Worm (Caenorhabditis elegans) whole organism, L2 larva: ENCODE results near the gene irk-1.

Experiments used
- C34F6.9 ChIP-seq: fragments of 150-350 bp; optimal IDR thresholded peaks from 2 replicates; lab custom pipeline; 2014; ENCODE audit warnings: missing biosample characterization, missing genetic modification characterization
- F13H6.1 ChIP-seq: sonication (generic microtip); optimal IDR thresholded peaks from 2 replicates; lab custom pipeline; 2016; ENCODE audit warnings: missing genetic modification characterization, missing compliant biosample characterization
- R02D3.7 ChIP-seq: fragments of 150-350 bp; optimal IDR thresholded peaks from 2 replicates; lab custom pipeline; 2014; ENCODE audit warnings: missing biosample characterization, missing genetic modification characterization
- Y55F3AM.14 ChIP-seq: fragments of 200-800 bp; sonication (Bioruptor generic); optimal IDR thresholded peaks from 2 replicates; lab custom pipeline; 2018; ENCODE audit warnings: mild to moderate bottlenecking, missing genetic modification characterization, missing compliant biosample characterization
- alr-1 ChIP-seq: fragments of 150-350 bp; optimal IDR thresholded peaks from 2 replicates; lab custom pipeline; 2014; ENCODE audit warnings: missing biosample characterization, missing genetic modification characterization
- aly-2 ChIP-seq: fragments of 150-350 bp; optimal IDR thresholded peaks from 2 replicates; lab custom pipeline; 2014; ENCODE audit warnings: missing biosample characterization, missing genetic modification characterization
- ama-1 ChIP-seq: fragments of 150-350 bp; optimal IDR thresholded peaks from 2 replicates; lab custom pipeline; 2018; ENCODE audit warnings: inconsistent platforms
- blmp-1 ChIP-seq: sonication (generic microtip); optimal IDR thresholded peaks from 2 replicates; lab custom pipeline; 2017; ENCODE audit warnings: missing genetic modification characterization, mild to moderate bottlenecking, missing compliant biosample characterization, antibody characterized with exemption, moderate library complexity; ENCODE audit not compliant: insufficient read depth
- ceh-82 ChIP-seq: fragments of 150-350 bp; optimal IDR thresholded peaks from 2 replicates; lab custom pipeline; 2014; ENCODE audit warnings: missing biosample characterization, missing genetic modification characterization
- crh-2 ChIP-seq: sonication (generic microtip); optimal IDR thresholded peaks from 2 replicates; lab custom pipeline; 2017; ENCODE audit warnings: missing biosample characterization, missing genetic modification characterization
- dmd-4 ChIP-seq: sonication (generic microtip); optimal IDR thresholded peaks from 2 replicates; lab custom pipeline; 2017; ENCODE audit warnings: missing biosample characterization, missing genetic modification characterization
- egl-27 ChIP-seq: sonication (generic microtip); optimal IDR thresholded peaks from 3 replicates; lab custom pipeline; 2017; ENCODE audit warnings: missing biosample characterization, missing genetic modification reagents, missing genetic modification characterization
- elt-3 ChIP-seq: sonication (generic microtip); optimal IDR thresholded peaks from 2 replicates; lab custom pipeline; 2017; ENCODE audit warnings: missing biosample characterization, missing genetic modification characterization
- fos-1 ChIP-seq: fragments of 150-350 bp; optimal IDR thresholded peaks from 2 replicates; lab custom pipeline; 2014; ENCODE audit warnings: missing biosample characterization, missing genetic modification characterization
- gmeb-1 ChIP-seq: fragments of 150-350 bp; optimal IDR thresholded peaks from 2 replicates; lab custom pipeline; 2014; ENCODE audit warnings: missing biosample characterization, missing genetic modification characterization
- lin-11 ChIP-seq: fragments of 150-350 bp; sonication (generic microtip); optimal IDR thresholded peaks from 2 replicates; lab custom pipeline; 2014; ENCODE audit warnings: missing biosample characterization, missing genetic modification characterization, inconsistent platforms, mixed read lengths
- lin-13 ChIP-seq: fragments of 150-350 bp; optimal IDR thresholded peaks from 2 replicates; lab custom pipeline; 2014; ENCODE audit warnings: missing biosample characterization, missing genetic modification reagents, missing genetic modification characterization
- lin-39 ChIP-seq: fragments of 150-350 bp; optimal IDR thresholded peaks from 2 replicates; lab custom pipeline; 2014; ENCODE audit warnings: missing biosample characterization, missing genetic modification reagents, missing genetic modification characterization
- lsy-2 ChIP-seq, 2 experiments: fragments of 150-350 bp in 1 of 2; sonication (generic microtip) in 1 of 2; optimal IDR thresholded peaks; 2 replicates each; lab custom pipeline; 2014 to 2017; ENCODE audit warnings: missing biosample characterization in 2 of 2, missing genetic modification characterization in 2 of 2
- mab-5 ChIP-seq: fragments of 150-350 bp; optimal IDR thresholded peaks from 2 replicates; lab custom pipeline; 2014; ENCODE audit warnings: missing biosample characterization, missing genetic modification characterization
- mbf-1 ChIP-seq: sonication (generic microtip); optimal IDR thresholded peaks from 2 replicates; lab custom pipeline; 2017; ENCODE audit warnings: missing biosample characterization, missing genetic modification characterization
- mdl-1 ChIP-seq, 2 experiments: fragments of 150-350 bp in 1 of 2; sonication (generic microtip) in 1 of 2; optimal IDR thresholded peaks; 2 replicates each; lab custom pipeline; 2017; ENCODE audit warnings: missing biosample characterization in 2 of 2, missing genetic modification characterization in 2 of 2
- nhr-11 ChIP-seq: fragments of 150-350 bp; optimal IDR thresholded peaks from 2 replicates; lab custom pipeline; 2014; ENCODE audit warnings: missing biosample characterization, missing genetic modification characterization
- nhr-12 ChIP-seq: fragments of 150-350 bp; optimal IDR thresholded peaks from 2 replicates; lab custom pipeline; 2014; ENCODE audit warnings: missing biosample characterization, missing genetic modification characterization
- nhr-129 ChIP-seq: fragments of 150-350 bp; optimal IDR thresholded peaks from 2 replicates; lab custom pipeline; 2014; ENCODE audit warnings: missing biosample characterization, missing genetic modification characterization
- nhr-21 ChIP-seq: fragments of 150-350 bp; optimal IDR thresholded peaks from 2 replicates; lab custom pipeline; 2014; ENCODE audit warnings: missing biosample characterization, missing genetic modification characterization
- nhr-23 ChIP-seq: fragments of 150-350 bp; optimal IDR thresholded peaks from 2 replicates; lab custom pipeline; 2014; ENCODE audit warnings: missing biosample characterization, missing genetic modification reagents, missing genetic modification characterization
- nhr-237 ChIP-seq: fragments of 150-350 bp; optimal IDR thresholded peaks from 2 replicates; lab custom pipeline; 2014; ENCODE audit warnings: missing biosample characterization, missing genetic modification characterization
- nhr-25 ChIP-seq: fragments of 150-350 bp; sonication (generic microtip); optimal IDR thresholded peaks from 3 replicates; lab custom pipeline; 2014; ENCODE audit warnings: missing biosample characterization, missing genetic modification characterization
- nhr-6 ChIP-seq: fragments of 150-350 bp; optimal IDR thresholded peaks from 2 replicates; lab custom pipeline; 2014; ENCODE audit warnings: missing biosample characterization, missing genetic modification characterization
- nhr-77 ChIP-seq: fragments of 150-350 bp; optimal IDR thresholded peaks from 2 replicates; lab custom pipeline; 2014; ENCODE audit warnings: missing biosample characterization, missing genetic modification characterization
- peb-1 ChIP-seq: fragments of 150-350 bp; optimal IDR thresholded peaks from 2 replicates; lab custom pipeline; 2014; ENCODE audit warnings: missing biosample characterization, missing genetic modification characterization
- sem-4 ChIP-seq: fragments of 150-350 bp; optimal IDR thresholded peaks from 2 replicates; lab custom pipeline; 2014; ENCODE audit warnings: missing biosample characterization, missing genetic modification reagents, missing genetic modification characterization
- skn-1 ChIP-seq: sonication (generic microtip); optimal IDR thresholded peaks from 2 replicates; lab custom pipeline; 2017; ENCODE audit warnings: missing biosample characterization, missing genetic modification characterization
- sma-3 ChIP-seq: sonication (generic microtip); optimal IDR thresholded peaks from 2 replicates; lab custom pipeline; 2016; ENCODE audit warnings: missing genetic modification reagents, missing genetic modification characterization, missing compliant biosample characterization
- sma-9 ChIP-seq, 2 experiments: fragments of 150-350 bp in 1 of 2; sonication (generic microtip) in 1 of 2; optimal IDR thresholded peaks; 2 replicates each; lab custom pipeline; 2014 to 2016; ENCODE audit warnings: missing genetic modification characterization in 2 of 2, mild to moderate bottlenecking in 1 of 2, missing biosample characterization in 1 of 2, missing compliant biosample characterization in 1 of 2, missing genetic modification reagents in 1 of 2, moderate library complexity in 1 of 2
- snpc-4 ChIP-seq: fragments of 150-350 bp; optimal IDR thresholded peaks from 2 replicates; lab custom pipeline; 2014; ENCODE audit warnings: missing biosample characterization, missing genetic modification characterization
- unc-39 ChIP-seq: fragments of 150-350 bp; optimal IDR thresholded peaks from 2 replicates; lab custom pipeline; 2014; ENCODE audit warnings: missing biosample characterization, missing genetic modification characterization
- unc-55 ChIP-seq: fragments of 150-350 bp; sonication (generic microtip); optimal IDR thresholded peaks from 3 replicates; lab custom pipeline; 2014; ENCODE audit warnings: missing biosample characterization, missing genetic modification reagents, missing genetic modification characterization
- unc-62 ChIP-seq: fragments of 150-350 bp; optimal IDR thresholded peaks from 2 replicates; lab custom pipeline; 2014; ENCODE audit warnings: missing biosample characterization, missing genetic modification reagents, missing genetic modification characterization
- zag-1 ChIP-seq: fragments of 150-350 bp; optimal IDR thresholded peaks from 2 replicates; lab custom pipeline; 2014; ENCODE audit warnings: missing biosample characterization, missing genetic modification characterization
- ztf-1 ChIP-seq: fragments of 200-800 bp; sonication (Bioruptor generic); conservative IDR thresholded peaks from 2 replicates; pipeline ENCODE4 v1.3.6; 2022; ENCODE audit warnings: missing genetic modification characterization, missing compliant biosample characterization
- ztf-4 ChIP-seq: fragments of 150-350 bp; optimal IDR thresholded peaks from 2 replicates; lab custom pipeline; 2014; ENCODE audit warnings: missing biosample characterization, missing genetic modification characterization

irk-1 gene

ce11 chrX:6743344-6743743, 34.6 kb downstream of the irk-1 start:
- TF ChIP-seq nhr-12 (tag; lab: Kevin White, UChicago) (no peak), nhr-23 (tag; lab: Kevin White, UChicago) (no peak), lsy-2 (tag; optimal IDR thresholded peaks at IDR 0.05; lab: Kevin White, UChicago) (no peak)

DNA sequence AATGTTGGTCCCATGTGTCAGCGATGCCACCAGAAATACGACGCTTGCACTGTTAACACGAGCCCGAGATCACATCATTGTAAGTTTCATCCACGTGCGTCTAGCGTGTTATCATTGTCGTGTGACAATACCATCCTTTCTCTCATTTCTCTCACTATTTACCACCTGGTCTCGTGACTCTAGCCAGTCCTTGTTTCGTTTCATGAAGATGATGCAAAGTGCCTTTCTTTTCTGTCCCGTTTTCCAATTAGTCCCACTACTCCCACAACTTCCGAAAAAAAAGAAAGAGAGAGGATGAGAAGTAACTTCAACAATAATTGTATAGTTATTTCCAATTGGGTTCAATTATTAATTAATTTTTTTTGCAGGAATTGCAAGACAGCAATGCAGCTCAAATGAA, 35.0 kb downstream of the irk-1 start:
- no peak for TF ChIP-seq Y55F3AM.14 (GFP tag; lab: Kevin White, UChicago)
- TF ChIP-seq fos-1 (tag; lab: Kevin White, UChicago) = peak; percentile 77
- TF ChIP-seq alr-1 (tag; lab: Kevin White, UChicago) = no peak
- TF ChIP-seq ama-1 = peak; percentile 91
- TF ChIP-seq lin-13 (GFP tag; lab: Kevin White, UChicago) = peak; percentile 41
- TF ChIP-seq mab-5 (tag; lab: Kevin White, UChicago) = no peak
- peak; percentile 99 to 100 for TF ChIP-seq mdl-1 (tag; optimal IDR thresholded peaks at IDR 0.05; lab: Kevin White, UChicago)
- peak; percentile 57 for TF ChIP-seq C34F6.9 (tag; lab: Kevin White, UChicago)
- peak; percentile 86 for TF ChIP-seq sem-4 (tag; lab: Kevin White, UChicago)
- peak; percentile 38 for TF ChIP-seq gmeb-1 (tag; lab: Kevin White, UChicago)
- TF ChIP-seq nhr-23 (tag; lab: Kevin White, UChicago) = no peak
- TF ChIP-seq sma-3 (GFP tag; lab: Kevin White, UChicago) = peak; percentile 34
- peak; percentile 80 for TF ChIP-seq crh-2 (tag; lab: Kevin White, UChicago)
- peak; percentile 82 for TF ChIP-seq nhr-6 (tag; lab: Kevin White, UChicago)
- TF ChIP-seq nhr-129 (tag; lab: Kevin White, UChicago) = peak; percentile 99
- TF ChIP-seq ceh-82 (tag; lab: Kevin White, UChicago) = no peak
- TF ChIP-seq lsy-2 (tag; optimal IDR thresholded peaks at IDR 0.05; lab: Kevin White, UChicago) = peak in 1 of 2 experiments; percentile 72
- TF ChIP-seq sma-9 (GFP tag; optimal IDR thresholded peaks at IDR 0.05; lab: Kevin White, UChicago) = peak; percentile 95
- no peak for TF ChIP-seq sma-9 (tag; optimal IDR thresholded peaks at IDR 0.05; lab: Kevin White, UChicago)
- TF ChIP-seq nhr-25 (tag; lab: Kevin White, UChicago) = peak; percentile 70
- TF ChIP-seq F13H6.1 (tag; lab: Kevin White, UChicago) = peak; percentile 74
- peak; percentile 61 for TF ChIP-seq nhr-21
- peak; percentile 73 for TF ChIP-seq ztf-4 (tag; lab: Kevin White, UChicago)
- TF ChIP-seq elt-3 (tag; lab: Kevin White, UChicago) = no peak
- no peak for TF ChIP-seq dmd-4 (tag; lab: Kevin White, UChicago)
- peak; percentile 71 for TF ChIP-seq egl-27 (tag; lab: Kevin White, UChicago)

- TF ChIP-seq gmeb-1 (tag; lab: Kevin White, UChicago) (peak; percentile 64), ztf-1 (no peak), dmd-4 (tag; lab: Kevin White, UChicago) (no peak), Y55F3AM.14 (GFP tag; lab: Kevin White, UChicago) (peak; percentile 83), ama-1 (peak; percentile 92), nhr-11 (tag; lab: Kevin White, UChicago) (no peak), unc-55 (GFP tag; lab: Kevin White, UChicago) (peak; percentile 65), sma-9 (GFP tag; optimal IDR thresholded peaks at IDR 0.05; lab: Kevin White, UChicago) (peak; percentile 100), sma-9 (tag; optimal IDR thresholded peaks at IDR 0.05; lab: Kevin White, UChicago) (peak; percentile 97), R02D3.7 (no peak), snpc-4 (tag; lab: Kevin White, UChicago) (peak; percentile 73), mbf-1 (tag; lab: Kevin White, UChicago) (no peak), C34F6.9 (tag; lab: Kevin White, UChicago) (peak; percentile 84), nhr-12 (tag; lab: Kevin White, UChicago) (no peak), skn-1 (tag; lab: Kevin White, UChicago) (no peak), nhr-237 (no peak), F13H6.1 (tag; lab: Kevin White, UChicago) (peak; percentile 97), blmp-1 (tag; lab: Kevin White, UChicago) (peak; percentile 87), ceh-82 (tag; lab: Kevin White, UChicago) (peak; percentile 52), mab-5 (tag; lab: Kevin White, UChicago) (peak; percentile 70), lin-13 (GFP tag; lab: Kevin White, UChicago) (peak; percentile 84), egl-27 (tag; lab: Kevin White, UChicago) (peak; percentile 84), nhr-77 (no peak), ztf-4 (tag; lab: Kevin White, UChicago) (peak; percentile 87), lin-11 (tag; lab: Kevin White, UChicago) (peak; percentile 82), sma-3 (GFP tag; lab: Kevin White, UChicago) (peak; percentile 3), peb-1 (tag; lab: Kevin White, UChicago) (no peak), unc-62 (peak; percentile 10), sem-4 (tag; lab: Kevin White, UChicago) (peak; percentile 70), lin-39 (tag; lab: Kevin White, UChicago) (peak; percentile 37), zag-1 (tag; lab: Kevin White, UChicago) (peak; percentile 93), nhr-6 (tag; lab: Kevin White, UChicago) (peak; percentile 65), mdl-1 (tag; optimal IDR thresholded peaks at IDR 0.05; lab: Kevin White, UChicago) (peak; percentile 100), elt-3 (tag; lab: Kevin White, UChicago) (no peak), lsy-2 (tag; optimal IDR thresholded peaks at IDR 0.05; lab: Kevin White, UChicago) (peak; percentile 30 to 75), unc-39 (no peak), aly-2 (tag; lab: Kevin White, UChicago) (no peak), nhr-23 (tag; lab: Kevin White, UChicago) (no peak), nhr-21 (peak; percentile 91), alr-1 (tag; lab: Kevin White, UChicago) (no peak), nhr-25 (tag; lab: Kevin White, UChicago) (peak; percentile 93)
Observed at ce11 chrX:6742011-6742683, 35.8 kb downstream of the irk-1 start, which contains the start of gene mdl-1. Gene mdl-1, plus strand, starts transcription at chrX:6742351.
